Worm (Caenorhabditis elegans) whole organism, L4 larva: ENCODE results near the gene lon-3.

Experiments used
- dmd-9 ChIP-seq: fragments of 200-800 bp; sonication (Bioruptor generic); IDR thresholded peaks from 2 replicates; pipeline ENCODE4 v1.3.6; 2022; ENCODE audit warnings: missing genetic modification reagents, missing genetic modification characterization, missing compliant biosample characterization
- fos-1 ChIP-seq: fragments of 150-350 bp; optimal IDR thresholded peaks from 2 replicates; lab custom pipeline; 2014; ENCODE audit warnings: missing biosample characterization, missing genetic modification characterization
- mdl-1 ChIP-seq, 2 experiments: fragments of 150-350 bp in 1 of 2; sonication (generic microtip) in 1 of 2; optimal IDR thresholded peaks; 2 replicates each; lab custom pipeline; 2014 to 2017; ENCODE audit warnings: missing biosample characterization in 2 of 2, missing genetic modification characterization in 2 of 2
- nhr-10 ChIP-seq: fragments of 150-350 bp; optimal IDR thresholded peaks from 2 replicates; lab custom pipeline; 2014; ENCODE audit warnings: missing biosample characterization, missing genetic modification characterization
- nhr-48 ChIP-seq: sonication (generic microtip); optimal IDR thresholded peaks from 2 replicates; lab custom pipeline; 2016; ENCODE audit warnings: mild to moderate bottlenecking, missing genetic modification characterization, missing compliant biosample characterization
- php-3 ChIP-seq: fragments of 200-800 bp; sonication (Bioruptor generic); IDR thresholded peaks from 2 replicates; pipeline ENCODE4 v1.3.6; 2022; ENCODE audit warnings: missing genetic modification reagents, missing genetic modification characterization, missing compliant biosample characterization
- zag-1 ChIP-seq: fragments of 150-350 bp; optimal IDR thresholded peaks from 2 replicates; lab custom pipeline; 2014; ENCODE audit warnings: missing biosample characterization, missing genetic modification characterization

The lon-3 gene

DNA sequence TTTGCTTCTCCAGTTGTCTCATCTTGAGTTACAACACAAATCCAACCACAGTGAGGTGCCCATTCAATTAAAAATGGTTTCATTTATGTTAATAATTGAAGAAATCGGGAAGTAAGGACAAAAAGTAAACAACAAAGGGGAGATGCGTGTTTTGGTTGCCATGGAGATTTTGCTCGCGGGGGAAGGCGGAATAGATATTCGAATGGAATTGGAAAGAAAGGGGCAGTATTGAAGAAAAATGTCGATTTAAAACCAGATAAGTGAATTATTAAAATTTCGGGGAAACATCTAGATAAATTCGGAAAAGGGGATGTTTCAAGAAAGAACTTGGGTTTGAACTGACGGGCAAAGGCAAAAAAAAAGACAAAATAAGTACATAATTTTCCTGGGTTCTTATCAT lies 47.8 kb downstream of the lon-3 start, which contains the start of gene che-11:
che-11 (minus strand) TSS at position 101 of the 400 bp plus-strand sequence.
- TF ChIP-seq mdl-1 (tag; optimal IDR thresholded peaks at IDR 0.05; lab: Kevin White, UChicago): no peak
- no peak for TF ChIP-seq fos-1 (tag; lab: Kevin White, UChicago)
- TF ChIP-seq nhr-10: no peak
- no peak for TF ChIP-seq zag-1 (tag; lab: Kevin White, UChicago)
- TF ChIP-seq php-3: no peak
- TF ChIP-seq dmd-9 (GFP tag; lab: Robert Waterston, UW): no peak
- TF ChIP-seq nhr-48 (tag; lab: Kevin White, UChicago): no peak
- TF ChIP-seq, all 104 proteins: peak for 0
